Fruit fly (Drosophila melanogaster) whole organism, pupa: ENCODE results near the gene Spc105R.
A peak's percentile ranks its signal among the peaks of the same experiment; 100 is the strongest.

Experiments used
- CG10348 ChIP-seq: fragments of 200-800 bp; sonication (Bioruptor generic); IDR thresholded peaks from 2 replicates; pipeline ENCODE4 v1.3.6; 2022; ENCODE audit warnings: missing biosample characterization, missing genetic modification characterization
- CG12605 ChIP-seq: fragments of 200-800 bp; sonication (Bioruptor generic); IDR thresholded peaks from 2 replicates; pipeline ENCODE4 v1.3.6; 2022; ENCODE audit warnings: missing biosample characterization, missing genetic modification characterization
- CG13204 ChIP-seq: fragments of 200-800 bp; sonication (Bioruptor generic); optimal IDR thresholded peaks from 2 replicates; lab custom pipeline; 2018; ENCODE audit warnings: missing biosample characterization, mild to moderate bottlenecking, missing genetic modification characterization, moderate library complexity
- CG14655 ChIP-seq: fragments of 200-800 bp; sonication (Bioruptor generic); optimal IDR thresholded peaks from 3 replicates; lab custom pipeline; 2017; ENCODE audit warnings: mild to moderate bottlenecking, missing biosample characterization, missing genetic modification reagents, missing genetic modification characterization
- CG15710 ChIP-seq: fragments of 200-800 bp; sonication (Bioruptor generic); optimal IDR thresholded peaks from 2 replicates; lab custom pipeline; 2018; ENCODE audit warnings: missing biosample characterization, mild to moderate bottlenecking, missing genetic modification characterization, moderate library complexity
- CG17806 ChIP-seq: fragments of 200-800 bp; sonication (Bioruptor generic); optimal IDR thresholded peaks from 2 replicates; lab custom pipeline; 2018; ENCODE audit warnings: missing biosample characterization, mild to moderate bottlenecking, missing genetic modification characterization, moderate library complexity
- CG32121 ChIP-seq: fragments of 200-800 bp; sonication (Bioruptor generic); IDR thresholded peaks from 2 replicates; pipeline ENCODE4 v1.3.6; 2022; ENCODE audit warnings: missing biosample characterization, missing genetic modification characterization
- CG34367 ChIP-seq: fragments of 200-800 bp; sonication (Bioruptor generic); optimal IDR thresholded peaks from 2 replicates; lab custom pipeline; 2018; ENCODE audit warnings: missing biosample characterization, mild to moderate bottlenecking, missing genetic modification characterization
- CG4496 ChIP-seq: fragments of 200-800 bp; sonication (Bioruptor generic); IDR thresholded peaks from 3 replicates; pipeline ENCODE4 v1.3.6; 2022; ENCODE audit warnings: missing biosample characterization, missing genetic modification characterization
- CG8159 ChIP-seq: fragments of 200-800 bp; sonication (Bioruptor generic); optimal IDR thresholded peaks from 3 replicates; lab custom pipeline; 2018; ENCODE audit warnings: missing biosample characterization, mild to moderate bottlenecking, missing genetic modification characterization, moderate library complexity
- CG8301 ChIP-seq: fragments of 200-800 bp; sonication (Bioruptor generic); optimal IDR thresholded peaks from 2 replicates; lab custom pipeline; 2018; ENCODE audit warnings: missing biosample characterization, mild to moderate bottlenecking, missing genetic modification characterization
- CG9948 ChIP-seq: fragments of 200-800 bp; sonication (Bioruptor generic); optimal IDR thresholded peaks from 2 replicates; lab custom pipeline; 2018; ENCODE audit warnings: missing biosample characterization, mild to moderate bottlenecking, missing genetic modification characterization, moderate library complexity
- D1 ChIP-seq: fragments of 200-800 bp; sonication (Bioruptor generic); optimal IDR thresholded peaks from 2 replicates; lab custom pipeline; 2018; ENCODE audit warnings: missing biosample characterization, mild to moderate bottlenecking, missing genetic modification characterization, moderate library complexity
- EcR ChIP-seq: fragments of 200-800 bp; sonication (Bioruptor generic); optimal IDR thresholded peaks from 3 replicates; lab custom pipeline; 2019; ENCODE audit warnings: missing biosample characterization, missing genetic modification characterization, mild to moderate bottlenecking, moderate library complexity, missing genetic modification reagents
- Ets98B ChIP-seq: fragments of 200-800 bp; sonication (Bioruptor generic); IDR thresholded peaks from 2 replicates; pipeline ENCODE4 v1.3.6; 2022; ENCODE audit warnings: missing biosample characterization, missing genetic modification characterization
- Pif1A ChIP-seq: fragments of 200-800 bp; sonication (Bioruptor generic); optimal IDR thresholded peaks from 3 replicates; lab custom pipeline; 2016; ENCODE audit warnings: missing biosample characterization, missing genetic modification characterization
- Pif1B ChIP-seq: fragments of 200-800 bp; sonication (Bioruptor generic); optimal IDR thresholded peaks from 3 replicates; lab custom pipeline; 2016; ENCODE audit warnings: missing biosample characterization, missing genetic modification characterization
- Snoo ChIP-seq: fragments of 200-800 bp; sonication (Bioruptor generic); optimal IDR thresholded peaks from 3 replicates; lab custom pipeline; 2017; ENCODE audit warnings: missing biosample characterization, mild to moderate bottlenecking, missing genetic modification characterization, inconsistent platforms
- fd96Ca ChIP-seq: fragments of 200-800 bp; sonication (Bioruptor generic); IDR thresholded peaks from 3 replicates; pipeline ENCODE4 v1.3.6; 2022; ENCODE audit warnings: missing biosample characterization, missing genetic modification characterization
- gl ChIP-seq: fragments of 200-800 bp; sonication (Bioruptor generic); optimal IDR thresholded peaks from 2 replicates; lab custom pipeline; 2018; ENCODE audit warnings: missing biosample characterization, mild to moderate bottlenecking, missing genetic modification characterization
- rn ChIP-seq: fragments of 200-800 bp; sonication (Bioruptor generic); IDR thresholded peaks from 2 replicates; pipeline ENCODE4 v1.3.6; 2022; ENCODE audit warnings: missing biosample characterization, missing genetic modification characterization

Gene Spc105R

dm6 chr3L:20777496-20777895 is 22.7 kb upstream of the Spc105R start:
- TF ChIP-seq rn (GFP tag; lab: Robert Waterston, UW) (no peak), CG17806 (tag; lab: Kevin White, UChicago) (no peak), CG15710 (no peak), CG34367 (tag; lab: Kevin White, UChicago) (no peak), CG32121 (GFP tag; lab: Robert Waterston, UW) (no peak), CG8301 (tag; lab: Kevin White, UChicago) (no peak), CG12605 (GFP tag; lab: Robert Waterston, UW) (no peak), CG14655 (GFP tag; lab: Kevin White, UChicago) (no peak), CG8159 (tag; lab: Kevin White, UChicago) (no peak), CG4496 (GFP tag; lab: Robert Waterston, UW) (no peak), Pif1B (no peak), CG9948 (tag; lab: Kevin White, UChicago) (no peak), D1 (tag; lab: Kevin White, UChicago) (no peak), CG10348 (GFP tag; lab: Robert Waterston, UW) (no peak), fd96Ca (no peak), gl (tag; lab: Kevin White, UChicago) (no peak), CG13204 (no peak)

dm6 chr3L:20778224-20779063 is 21.8 kb upstream of the Spc105R start, which contains the start of the genes Pex16 and Pex14:
Gene Pex16, minus strand, starts transcription at chr3L:20778264.
Gene Pex14, plus strand, starts transcription at chr3L:20778799.
- TF ChIP-seq fd96Ca (peak; percentile 74), CG8301 (tag; lab: Kevin White, UChicago) (peak; percentile 51), CG14655 (GFP tag; lab: Kevin White, UChicago) (no peak), CG12605 (GFP tag; lab: Robert Waterston, UW) (no peak), gl (tag; lab: Kevin White, UChicago) (no peak), Pif1B (no peak), CG9948 (tag; lab: Kevin White, UChicago) (peak; percentile 52), D1 (tag; lab: Kevin White, UChicago) (no peak), Snoo (peak; percentile 54), CG17806 (tag; lab: Kevin White, UChicago) (peak; percentile 49), CG34367 (tag; lab: Kevin White, UChicago) (peak; percentile 38), CG32121 (GFP tag; lab: Robert Waterston, UW) (peak; percentile 39; the same call in 1 of the 2 replicates), CG4496 (GFP tag; lab: Robert Waterston, UW) (peak; percentile 81), CG15710 (peak; percentile 53), Ets98B (GFP tag; lab: Robert Waterston, UW) (no peak), CG13204 (no peak), rn (GFP tag; lab: Robert Waterston, UW) (peak; percentile 58), CG10348 (GFP tag; lab: Robert Waterston, UW) (no peak), EcR (GFP tag; lab: Kevin White, UChicago) (no peak), CG8159 (tag; lab: Kevin White, UChicago) (peak; percentile 64), Pif1A (GFP tag; lab: Kevin White, UChicago) (no peak)
- TF ChIP-seq, all 21 proteins: peak for 11

- TF ChIP-seq CG12605 (GFP tag; lab: Robert Waterston, UW) (no peak), Ets98B (GFP tag; lab: Robert Waterston, UW) (0 out of 2 replicates have a peak, but pooled peaks have one; percentile 8)
These were observed 15.8 kb upstream of the Spc105R start for dm6 chr3L:20784394-20784793.

- TF ChIP-seq rn (GFP tag; lab: Robert Waterston, UW) (no peak), CG17806 (tag; lab: Kevin White, UChicago) (peak; percentile 18), Ets98B (GFP tag; lab: Robert Waterston, UW) (peak; percentile 62), CG8301 (tag; lab: Kevin White, UChicago) (peak; percentile 41), CG13204 (no peak), CG15710 (peak; percentile 38), gl (tag; lab: Kevin White, UChicago) (peak; percentile 53), Pif1B (no peak), CG14655 (GFP tag; lab: Kevin White, UChicago) (no peak), CG32121 (GFP tag; lab: Robert Waterston, UW) (no peak), CG10348 (GFP tag; lab: Robert Waterston, UW) (no peak), Snoo (peak; percentile 27), D1 (tag; lab: Kevin White, UChicago) (no peak), CG8159 (tag; lab: Kevin White, UChicago) (peak; percentile 64), CG34367 (tag; lab: Kevin White, UChicago) (no peak), EcR (GFP tag; lab: Kevin White, UChicago) (peak; percentile 11), Pif1A (GFP tag; lab: Kevin White, UChicago) (peak; percentile 54), CG4496 (GFP tag; lab: Robert Waterston, UW) (no peak), CG9948 (tag; lab: Kevin White, UChicago) (peak; percentile 18), fd96Ca (no peak; the same call in 2 of the 3 replicates)
- TF ChIP-seq, all 21 proteins: peak for 10
These were observed 15.2 kb upstream of the Spc105R start for dm6 chr3L:20784812-20785671.
